Worm (Caenorhabditis elegans): Measurements from ENCODE around the gene natb-1.

The natb-1 gene

DNA sequence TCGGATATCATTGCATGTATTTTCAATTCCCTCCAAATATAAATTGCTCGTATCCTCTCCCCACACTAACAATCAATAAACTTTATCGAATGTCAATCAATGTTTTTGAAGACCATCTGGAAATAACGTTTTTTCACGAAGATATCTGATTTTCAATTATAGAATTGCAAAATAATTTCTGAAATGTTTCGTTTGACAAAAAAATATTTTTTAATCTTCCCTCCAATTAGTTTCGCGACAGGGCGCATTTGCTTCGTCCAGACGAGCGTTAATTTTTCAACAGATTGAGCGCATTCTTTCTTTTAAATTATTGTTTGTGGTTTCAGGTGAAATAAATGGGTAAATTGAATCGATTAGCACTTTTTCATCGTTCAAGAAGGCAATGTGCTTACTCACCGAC lies 47.9 kb upstream of the natb-1 start, which contains the start of gene vars-1:
vars-1 (plus strand) TSS at position 291 of the 400 bp plus-strand sequence.
- peak; percentile 74 for TF ChIP-seq nhr-71 (tag; optimal IDR thresholded peaks at IDR 0.05)
- TF ChIP-seq snpc-4 (tag; optimal IDR thresholded peaks at IDR 0.05): no peak
- TF ChIP-seq ceh-8 (GFP tag; optimal IDR thresholded peaks at IDR 0.05): no peak
- TF ChIP-seq rnt-1 (tag; optimal IDR thresholded peaks at IDR 0.05): peak; percentile 70
- no peak for TF ChIP-seq egl-13 (tag; optimal IDR thresholded peaks at IDR 0.05)
- TF ChIP-seq aly-2 (tag; optimal IDR thresholded peaks at IDR 0.05): peak; percentile 0
- TF ChIP-seq xbp-1 (tag; optimal IDR thresholded peaks at IDR 0.05): peak; percentile 58
- peak; percentile 63 for TF ChIP-seq nhr-19 (GFP tag; conservative IDR thresholded peaks at IDR 0.05)
- peak; percentile 65 for TF ChIP-seq nhr-85 (tag)
- TF ChIP-seq swsn-7 (tag; optimal IDR thresholded peaks at IDR 0.05): peak; percentile 53
- TF ChIP-seq skn-1 (tag; optimal IDR thresholded peaks at IDR 0.05): peak; percentile 57
- TF ChIP-seq nhr-20 (tag; optimal IDR thresholded peaks at IDR 0.05): peak; percentile 71
- no peak for TF ChIP-seq hlh-4 (tag; optimal IDR thresholded peaks at IDR 0.05)
- TF ChIP-seq C34B4.2 (tag; optimal IDR thresholded peaks at IDR 0.05): no peak
- TF ChIP-seq unc-86 (tag; optimal IDR thresholded peaks at IDR 0.05): peak; percentile 39
- TF ChIP-seq ets-5 (GFP tag; IDR thresholded peaks at IDR 0.05): no peak
- peak; percentile 92 to 97 (median 97) for TF ChIP-seq dpl-1 (GFP tag; optimal IDR thresholded peaks at IDR 0.05)
- no peak for TF ChIP-seq ceh-88 (GFP tag; IDR thresholded peaks at IDR 0.05)
- no peak for TF ChIP-seq zip-4 (GFP tag; optimal IDR thresholded peaks at IDR 0.05)
- TF ChIP-seq sup-37 (GFP tag; optimal IDR thresholded peaks at IDR 0.05): no peak
- TF ChIP-seq pag-3 (tag; optimal IDR thresholded peaks at IDR 0.05; ENCODE audit: borderline replicate concordance, insufficient read depth): no peak
- no peak for TF ChIP-seq unc-62 (GFP tag; optimal IDR thresholded peaks at IDR 0.05)
- TF ChIP-seq nhr-77 (tag; optimal IDR thresholded peaks at IDR 0.05): peak; percentile 51
- no peak for TF ChIP-seq C04F5.9 (tag; optimal IDR thresholded peaks at IDR 0.05)
- TF ChIP-seq zag-1 (tag; optimal IDR thresholded peaks at IDR 0.05): no peak
- TF ChIP-seq tbx-2 (tag; optimal IDR thresholded peaks at IDR 0.05): peak; percentile 66
- TF ChIP-seq unc-30 (tag; optimal IDR thresholded peaks at IDR 0.05): no peak
- no peak for TF ChIP-seq grh-1 (GFP tag; IDR thresholded peaks at IDR 0.05)
- no peak for TF ChIP-seq mef-2 (tag; optimal IDR thresholded peaks at IDR 0.05)
- no peak for TF ChIP-seq pqm-1 (tag; optimal IDR thresholded peaks at IDR 0.05)
- no peak for TF ChIP-seq nhr-237 (tag; optimal IDR thresholded peaks at IDR 0.05)
- no peak for TF ChIP-seq hpl-2 (GFP tag; optimal IDR thresholded peaks at IDR 0.05)
- TF ChIP-seq unc-130 (tag; optimal IDR thresholded peaks at IDR 0.05): peak; percentile 63
- no peak for TF ChIP-seq nhr-12 (tag; optimal IDR thresholded peaks at IDR 0.05)
- no peak for TF ChIP-seq lin-13 (GFP tag; optimal IDR thresholded peaks at IDR 0.05)
- TF ChIP-seq ces-1 (GFP tag; optimal IDR thresholded peaks at IDR 0.05): no peak
- TF ChIP-seq irx-1 (tag; optimal IDR thresholded peaks at IDR 0.05): peak; percentile 48
- TF ChIP-seq elt-2 (tag; optimal IDR thresholded peaks at IDR 0.05): peak; percentile 10
- TF ChIP-seq nhr-76 (tag; optimal IDR thresholded peaks at IDR 0.05): no peak
- TF ChIP-seq elt-3 (tag; optimal IDR thresholded peaks at IDR 0.05): no peak
- peak; percentile 70 for TF ChIP-seq nhr-47 (tag; optimal IDR thresholded peaks at IDR 0.05)
- TF ChIP-seq isw-1 (GFP tag; IDR thresholded peaks at IDR 0.05): peak; percentile 23; the same call in 1 of the 2 replicates
- TF ChIP-seq fkh-10 (GFP tag; optimal IDR thresholded peaks at IDR 0.05): no peak
- no peak for TF ChIP-seq pax-3 (tag; optimal IDR thresholded peaks at IDR 0.05)
- no peak for TF ChIP-seq nhr-28 (tag; optimal IDR thresholded peaks at IDR 0.05)
- TF ChIP-seq lin-15B (tag; optimal IDR thresholded peaks at IDR 0.05): peak; percentile 40
- peak; percentile 6 for TF ChIP-seq lin-39 (tag; optimal IDR thresholded peaks at IDR 0.05)
- TF ChIP-seq mep-1 (tag; optimal IDR thresholded peaks at IDR 0.05): no peak
- TF ChIP-seq lin-35 (GFP tag; optimal IDR thresholded peaks at IDR 0.05): peak; percentile 96 to 98
- no peak for TF ChIP-seq fkh-8 (tag; optimal IDR thresholded peaks at IDR 0.05)
- no peak for TF ChIP-seq unc-98 (GFP tag; IDR thresholded peaks at IDR 0.05)
- no peak for TF ChIP-seq ceh-90 (tag; optimal IDR thresholded peaks at IDR 0.05)
- no peak for TF ChIP-seq aha-1 (tag; optimal IDR thresholded peaks at IDR 0.05)
- TF ChIP-seq nhr-11 (tag; optimal IDR thresholded peaks at IDR 0.05): no peak

Measured in whole organism, L1 larva.